Fruit fly (Drosophila melanogaster): Measurements from ENCODE around the gene CG17109.

The CG17109 gene

dm6 chr3R:23095346-23095745, at the start of gene CG17109:
CG17109 (plus strand) TSS chr3R:23095690.
- TF ChIP-seq Pif1B (GFP tag; optimal IDR thresholded peaks at IDR 0.05) (no peak), EcR (GFP tag; optimal IDR thresholded peaks at IDR 0.05) (no peak), fd96Ca (GFP tag; IDR thresholded peaks at IDR 0.05) (no peak), CG17806 (tag; optimal IDR thresholded peaks at IDR 0.05) (no peak), rn (GFP tag; IDR thresholded peaks at IDR 0.05) (no peak), CG10348 (GFP tag; IDR thresholded peaks at IDR 0.05) (no peak), CG34367 (tag; optimal IDR thresholded peaks at IDR 0.05) (no peak), gl (tag; optimal IDR thresholded peaks at IDR 0.05) (no peak), CG8159 (tag; optimal IDR thresholded peaks at IDR 0.05) (no peak), CG32121 (GFP tag; IDR thresholded peaks at IDR 0.05) (no peak), CG8301 (tag; optimal IDR thresholded peaks at IDR 0.05) (no peak), CG4496 (GFP tag; IDR thresholded peaks at IDR 0.05) (no peak), Pif1A (GFP tag; optimal IDR thresholded peaks at IDR 0.05) (no peak), D1 (tag; optimal IDR thresholded peaks at IDR 0.05) (no peak), CG9948 (tag; optimal IDR thresholded peaks at IDR 0.05) (no peak), CG15710 (tag; optimal IDR thresholded peaks at IDR 0.05) (no peak), Snoo (tag; optimal IDR thresholded peaks at IDR 0.05) (no peak), Ets98B (GFP tag; IDR thresholded peaks at IDR 0.05) (no peak), CG14655 (GFP tag; optimal IDR thresholded peaks at IDR 0.05) (no peak)

DNA sequence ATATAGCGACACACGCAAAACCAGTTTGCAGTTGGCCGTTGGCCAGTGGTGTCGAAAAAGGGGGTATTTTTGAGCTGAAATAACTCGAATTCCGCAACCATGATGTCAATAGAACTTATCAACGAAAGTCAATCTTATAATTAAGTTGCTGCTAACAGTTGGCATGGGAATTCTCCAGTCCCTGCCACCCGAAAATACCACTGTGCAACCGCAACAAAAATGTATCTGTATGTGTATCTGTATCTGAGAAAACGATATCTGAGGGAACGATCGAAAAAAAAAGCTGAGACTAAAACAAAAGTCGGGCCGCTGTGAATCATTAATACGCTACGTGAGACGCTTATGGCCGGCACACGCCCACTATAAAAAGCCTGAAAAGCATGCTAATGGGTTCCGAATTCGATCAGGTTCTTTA, 49.0 kb upstream of the CG17109 start:
- TF ChIP-seq CG10348 (GFP tag; IDR thresholded peaks at IDR 0.05) (peak; percentile 36; the same call in 1 of the 2 replicates), CG8301 (tag; optimal IDR thresholded peaks at IDR 0.05) (peak; percentile 66), Pif1B (GFP tag; optimal IDR thresholded peaks at IDR 0.05) (peak; percentile 90), fd96Ca (GFP tag; IDR thresholded peaks at IDR 0.05) (peak; percentile 89), CG12605 (GFP tag; IDR thresholded peaks at IDR 0.05) (no peak), Ets98B (GFP tag; IDR thresholded peaks at IDR 0.05) (peak; percentile 82), Snoo (tag; optimal IDR thresholded peaks at IDR 0.05) (peak; percentile 87), D1 (tag; optimal IDR thresholded peaks at IDR 0.05) (peak; percentile 43), CG15710 (tag; optimal IDR thresholded peaks at IDR 0.05) (peak; percentile 90), CG14655 (GFP tag; optimal IDR thresholded peaks at IDR 0.05) (peak; percentile 69), CG9948 (tag; optimal IDR thresholded peaks at IDR 0.05) (peak; percentile 78), CG32121 (GFP tag; IDR thresholded peaks at IDR 0.05) (peak; percentile 77), CG4496 (GFP tag; IDR thresholded peaks at IDR 0.05) (peak; percentile 90), CG8159 (tag; optimal IDR thresholded peaks at IDR 0.05) (peak; percentile 86), gl (tag; optimal IDR thresholded peaks at IDR 0.05) (peak; percentile 74), rn (GFP tag; IDR thresholded peaks at IDR 0.05) (peak; percentile 47; the same call in 1 of the 2 replicates), EcR (GFP tag; optimal IDR thresholded peaks at IDR 0.05) (peak; percentile 71), CG17806 (tag; optimal IDR thresholded peaks at IDR 0.05) (peak; percentile 85), CG13204 (GFP tag; optimal IDR thresholded peaks at IDR 0.05) (peak; percentile 73), CG34367 (tag; optimal IDR thresholded peaks at IDR 0.05) (peak; percentile 84), Pif1A (GFP tag; optimal IDR thresholded peaks at IDR 0.05) (peak; percentile 88)

- TF ChIP-seq EcR (GFP tag; optimal IDR thresholded peaks at IDR 0.05) (no peak), CG8159 (tag; optimal IDR thresholded peaks at IDR 0.05) (no peak), CG14655 (GFP tag; optimal IDR thresholded peaks at IDR 0.05) (no peak), gl (tag; optimal IDR thresholded peaks at IDR 0.05) (no peak), D1 (tag; optimal IDR thresholded peaks at IDR 0.05) (no peak), CG34367 (tag; optimal IDR thresholded peaks at IDR 0.05) (no peak), Pif1A (GFP tag; optimal IDR thresholded peaks at IDR 0.05) (no peak), CG13204 (GFP tag; optimal IDR thresholded peaks at IDR 0.05) (peak; percentile 45), fd96Ca (GFP tag; IDR thresholded peaks at IDR 0.05) (peak; percentile 75)
Measured at dm6 chr3R:23048089-23048689, 47.3 kb upstream of the CG17109 start, which contains the start of gene CG17121. CG17121 (minus strand) TSS chr3R:23048214.

dm6 chr3R:23048690-23049118, 46.8 kb upstream of the CG17109 start:
- TF ChIP-seq CG8159 (tag; optimal IDR thresholded peaks at IDR 0.05) (peak; percentile 88), CG10348 (GFP tag; IDR thresholded peaks at IDR 0.05) (peak; percentile 52; the same call in 1 of the 2 replicates), Ets98B (GFP tag; IDR thresholded peaks at IDR 0.05) (peak; percentile 72), CG8301 (tag; optimal IDR thresholded peaks at IDR 0.05) (peak; percentile 91), CG12605 (GFP tag; IDR thresholded peaks at IDR 0.05) (peak; percentile 56; the same call in 1 of the 2 replicates), CG34367 (tag; optimal IDR thresholded peaks at IDR 0.05) (peak; percentile 73), CG4496 (GFP tag; IDR thresholded peaks at IDR 0.05) (peak; percentile 72), CG15710 (tag; optimal IDR thresholded peaks at IDR 0.05) (peak; percentile 81), fd96Ca (GFP tag; IDR thresholded peaks at IDR 0.05) (no peak; the same call in 2 of the 3 replicates), CG32121 (GFP tag; IDR thresholded peaks at IDR 0.05) (peak; percentile 90), CG17806 (tag; optimal IDR thresholded peaks at IDR 0.05) (peak; percentile 77), CG13204 (GFP tag; optimal IDR thresholded peaks at IDR 0.05) (no peak), Pif1A (GFP tag; optimal IDR thresholded peaks at IDR 0.05) (peak; percentile 81), gl (tag; optimal IDR thresholded peaks at IDR 0.05) (no peak), CG14655 (GFP tag; optimal IDR thresholded peaks at IDR 0.05) (peak; percentile 93), D1 (tag; optimal IDR thresholded peaks at IDR 0.05) (peak; percentile 63), rn (GFP tag; IDR thresholded peaks at IDR 0.05) (peak; percentile 43; the same call in 1 of the 2 replicates), EcR (GFP tag; optimal IDR thresholded peaks at IDR 0.05) (no peak), Pif1B (GFP tag; optimal IDR thresholded peaks at IDR 0.05) (peak; percentile 86), CG9948 (tag; optimal IDR thresholded peaks at IDR 0.05) (peak; percentile 83), Snoo (tag; optimal IDR thresholded peaks at IDR 0.05) (peak; percentile 85)

DNA sequence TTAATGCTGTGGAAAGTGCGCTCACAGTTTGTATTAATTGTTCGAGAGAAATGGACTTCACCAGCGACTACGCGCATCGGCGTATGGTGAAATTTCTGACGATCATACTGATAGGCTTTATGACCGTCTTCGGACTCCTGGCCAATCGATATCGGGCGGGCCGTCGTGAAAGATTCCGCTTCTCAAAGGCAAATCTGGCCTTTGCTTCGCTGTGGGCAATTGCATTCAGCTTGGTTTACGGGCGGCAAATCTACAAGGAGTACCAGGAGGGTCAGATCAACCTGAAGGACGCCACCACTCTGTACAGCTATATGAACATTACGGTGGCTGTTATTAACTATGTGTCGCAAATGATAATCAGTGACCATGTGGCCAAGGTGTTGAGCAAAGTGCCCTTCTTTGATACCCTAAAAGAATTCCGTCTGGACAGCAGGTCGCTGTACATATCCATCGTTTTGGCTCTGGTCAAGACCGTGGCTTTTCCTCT, 43.8 kb upstream of the CG17109 start, which contains the start of gene Gr94a:
Gene Gr94a (plus strand): TSS at position 51 of the 487 bp plus-strand sequence.
- TF ChIP-seq CG14655 (GFP tag; optimal IDR thresholded peaks at IDR 0.05) (no peak), CG15710 (tag; optimal IDR thresholded peaks at IDR 0.05) (no peak), Snoo (tag; optimal IDR thresholded peaks at IDR 0.05) (no peak), CG10348 (GFP tag; IDR thresholded peaks at IDR 0.05) (no peak), rn (GFP tag; IDR thresholded peaks at IDR 0.05) (no peak), CG13204 (GFP tag; optimal IDR thresholded peaks at IDR 0.05) (no peak), CG8301 (tag; optimal IDR thresholded peaks at IDR 0.05) (no peak), CG17806 (tag; optimal IDR thresholded peaks at IDR 0.05) (no peak), Ets98B (GFP tag; IDR thresholded peaks at IDR 0.05) (no peak), CG8159 (tag; optimal IDR thresholded peaks at IDR 0.05) (no peak), CG4496 (GFP tag; IDR thresholded peaks at IDR 0.05) (no peak), CG9948 (tag; optimal IDR thresholded peaks at IDR 0.05) (no peak), Pif1A (GFP tag; optimal IDR thresholded peaks at IDR 0.05) (no peak), CG34367 (tag; optimal IDR thresholded peaks at IDR 0.05) (no peak), D1 (tag; optimal IDR thresholded peaks at IDR 0.05) (no peak)
